Worm (Caenorhabditis elegans): ENCODE measurements around the gene smg-6.

The smg-6 gene

ce11 chrIII:2482754-2483153 is 9.1 kb downstream of the smg-6 start:
- no peak for TF ChIP-seq unc-62 (GFP tag; optimal IDR thresholded peaks at IDR 0.05)

DNA sequence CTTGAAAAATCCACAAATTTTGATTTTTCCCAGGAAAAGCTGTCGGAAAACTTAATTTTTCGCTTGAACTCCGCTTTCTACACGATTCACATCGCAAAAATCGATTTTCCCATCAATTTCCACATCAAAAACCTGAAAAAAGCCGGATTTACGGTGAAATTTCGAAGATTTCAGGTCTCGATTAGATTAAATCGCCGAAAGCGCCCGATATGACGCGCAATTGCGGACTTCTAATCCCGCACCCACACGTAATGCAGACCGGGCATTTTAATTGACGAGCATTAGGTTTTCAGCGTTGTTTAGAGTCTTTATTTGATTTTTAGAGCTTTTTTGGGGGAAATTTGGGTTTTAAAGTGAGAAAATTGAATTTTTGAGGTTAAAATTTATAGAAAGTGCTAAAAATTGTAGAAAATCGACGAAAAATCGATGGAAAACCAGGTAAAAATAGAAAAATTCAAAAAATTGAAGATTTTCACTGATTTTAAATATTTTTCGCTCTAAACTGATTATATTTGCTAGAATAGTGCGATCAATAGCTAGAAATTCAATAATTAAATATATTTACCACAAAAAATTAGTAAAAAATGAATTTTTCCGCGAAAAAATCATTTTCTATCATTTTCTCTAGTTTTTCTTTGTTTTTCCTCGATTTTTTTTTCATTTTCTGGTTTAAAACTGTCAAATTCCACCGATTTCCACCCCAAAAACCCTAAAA is 13.5 kb downstream of the smg-6 start, which contains the start of gene Y54F10AL.1:
TSS of gene Y54F10AL.1 (plus strand) at position 665 of the 715 bp plus-strand sequence.
- no peak for TF ChIP-seq unc-62 (GFP tag; optimal IDR thresholded peaks at IDR 0.05)

DNA sequence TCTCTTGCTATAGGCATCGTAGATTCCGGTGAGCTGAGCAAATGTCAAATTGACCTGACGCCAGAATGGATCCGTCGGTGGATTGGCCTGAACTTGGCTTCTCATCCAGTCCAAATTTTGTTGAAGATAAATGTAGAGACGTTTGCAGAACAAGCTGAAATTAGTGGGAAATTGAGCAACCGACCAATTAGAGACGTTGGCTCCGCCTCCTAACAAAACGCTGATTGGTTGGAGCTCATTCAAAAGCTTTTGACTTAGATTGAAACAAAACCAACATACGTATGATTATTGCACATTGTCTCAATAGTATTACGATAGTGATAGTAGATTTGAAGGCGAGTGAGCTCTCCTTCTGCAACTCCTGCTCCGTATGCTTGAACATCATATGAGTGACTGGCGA is 32.8 kb downstream of the smg-6 start:
- TF ChIP-seq unc-62 (GFP tag; optimal IDR thresholded peaks at IDR 0.05), result no peak

ce11 chrIII:2507938-2508337 is 34.3 kb downstream of the smg-6 start, which contains the start of gene Y54F10AM.8:
Y54F10AM.8 (minus strand) TSS chrIII:2507972.
- no peak for TF ChIP-seq unc-62 (GFP tag; optimal IDR thresholded peaks at IDR 0.05)

- no peak for TF ChIP-seq unc-62 (GFP tag; optimal IDR thresholded peaks at IDR 0.05)
These were observed 34.9 kb downstream of the smg-6 start, which contains the start of gene Y54F10AM.6 for ce11 chrIII:2508518-2508917. Y54F10AM.6 (plus strand) TSS chrIII:2508818.

DNA sequence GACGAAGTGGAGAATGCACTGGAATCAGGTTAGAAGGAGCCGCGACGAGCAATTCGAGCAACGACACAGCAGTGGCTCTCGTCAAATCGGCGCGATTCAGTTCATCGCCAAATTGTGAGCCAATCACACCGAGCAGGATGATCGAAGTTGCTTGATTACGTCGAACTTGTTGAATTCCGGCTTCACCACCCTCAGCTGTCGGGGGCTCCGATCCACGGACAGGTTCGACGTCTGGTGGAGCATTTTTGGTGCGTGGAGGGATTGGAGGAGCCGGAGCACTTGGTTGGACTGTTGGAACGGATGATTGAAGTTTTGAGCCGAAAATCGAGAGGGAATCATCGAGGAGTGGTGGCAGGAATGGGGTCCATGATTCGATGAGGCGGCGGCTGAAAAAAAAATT is 41.8 kb downstream of the smg-6 start:
- TF ChIP-seq unc-62 (GFP tag; optimal IDR thresholded peaks at IDR 0.05), result no peak

DNA sequence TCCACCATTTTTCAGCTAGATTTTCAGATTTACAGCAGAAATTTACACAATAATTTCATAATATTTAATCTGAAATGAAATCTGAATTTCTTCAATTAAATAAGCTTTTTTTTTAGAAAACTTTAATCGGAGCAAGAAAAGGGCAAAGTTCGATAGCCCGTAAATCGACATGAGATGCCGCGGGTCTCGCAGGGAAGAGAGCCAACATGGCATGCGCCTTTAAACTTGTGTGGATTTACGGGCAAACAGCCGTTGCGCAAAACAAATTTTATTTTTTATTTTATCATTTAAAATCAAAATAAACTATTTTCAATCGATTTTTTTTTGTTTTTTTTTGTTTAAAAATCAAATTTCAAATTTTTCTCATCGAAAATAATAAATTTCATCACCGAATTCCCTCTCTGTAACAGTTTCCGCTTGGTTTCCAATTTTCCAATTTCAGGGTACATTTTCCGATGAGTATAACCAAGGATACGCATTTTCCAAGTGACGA is 55.0 kb downstream of the smg-6 start, which contains the start of the genes Y54F10AM.15, rbc-2 and ndua-8:
TSS of gene Y54F10AM.15 (minus strand) at position 59 of the 493 bp plus-strand sequence.
TSS of gene rbc-2 (minus strand) at position 69 of the 493 bp plus-strand sequence.
TSS of gene ndua-8 (plus strand) at position 443 of the 493 bp plus-strand sequence.
- no peak for TF ChIP-seq unc-62 (GFP tag; optimal IDR thresholded peaks at IDR 0.05)

DNA sequence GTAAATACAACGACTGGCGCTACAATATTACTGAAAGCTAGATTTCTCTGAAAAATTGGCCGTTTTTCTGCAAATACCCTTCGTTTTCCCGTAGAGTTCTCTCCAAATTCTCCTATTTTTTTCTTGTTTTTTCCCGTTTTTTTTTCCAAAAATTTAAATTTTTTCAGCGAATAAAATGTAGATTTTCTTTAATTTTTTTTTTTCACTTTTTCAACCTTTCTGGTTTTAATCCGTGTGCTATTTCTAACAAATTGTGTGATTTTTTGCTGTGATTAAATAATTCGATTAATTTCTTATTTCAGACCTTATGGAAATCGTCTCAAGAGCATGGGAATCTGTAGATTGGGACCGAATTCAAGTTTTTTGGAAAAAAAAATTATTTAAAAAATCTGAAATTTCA is 56.7 kb downstream of the smg-6 start, which contains the start of gene cone-1:
TSS of gene cone-1 (plus strand) at position 301 of the 400 bp plus-strand sequence.
- no peak for TF ChIP-seq unc-62 (GFP tag; optimal IDR thresholded peaks at IDR 0.05)

ce11 chrIII:2532716-2533115 is 59.1 kb downstream of the smg-6 start:
- TF ChIP-seq unc-62 (GFP tag; optimal IDR thresholded peaks at IDR 0.05), result no peak

- no peak for TF ChIP-seq unc-62 (GFP tag; optimal IDR thresholded peaks at IDR 0.05)
These were observed 61.5 kb downstream of the smg-6 start for ce11 chrIII:2535122-2535521.
